Fruit fly (Drosophila melanogaster) whole organism, adult: ENCODE data around the gene cutlet.

Source experiments
- CG11617 ChIP-seq: fragments of 200-800 bp; sonication (Bioruptor generic); optimal IDR thresholded peaks from 2 replicates; lab custom pipeline; 2017; ENCODE audit warnings: mild to moderate bottlenecking, missing biosample characterization, missing genetic modification reagents, missing genetic modification characterization
- CG12768 ChIP-seq: fragments of 200-800 bp; sonication (Bioruptor generic); optimal IDR thresholded peaks from 2 replicates; lab custom pipeline; 2017; ENCODE audit warnings: missing biosample characterization, missing genetic modification characterization, mild to moderate bottlenecking, moderate library complexity, missing genetic modification reagents
- CG14711 ChIP-seq: fragments of 200-800 bp; sonication (Bioruptor generic); optimal IDR thresholded peaks from 2 replicates; lab custom pipeline; 2018; ENCODE audit warnings: missing biosample characterization, mild to moderate bottlenecking, missing genetic modification characterization, moderate library complexity
- CG33017 ChIP-seq: fragments of 200-800 bp; sonication (Bioruptor generic); optimal IDR thresholded peaks from 2 replicates; lab custom pipeline; 2018; ENCODE audit warnings: missing biosample characterization, mild to moderate bottlenecking, missing genetic modification characterization, moderate library complexity
- CG5204 ChIP-seq: fragments of 200-800 bp; sonication (Bioruptor generic); optimal IDR thresholded peaks from 2 replicates; lab custom pipeline; 2016; ENCODE audit warnings: missing biosample characterization, missing genetic modification characterization
- CG7101 ChIP-seq: fragments of 200-800 bp; sonication (Bioruptor generic); optimal IDR thresholded peaks from 2 replicates; lab custom pipeline; 2018; ENCODE audit warnings: missing biosample characterization, mild to moderate bottlenecking, missing genetic modification characterization, moderate library complexity
- Clk ChIP-seq: fragments of 200-800 bp; sonication (Bioruptor generic); optimal IDR thresholded peaks from 2 replicates; lab custom pipeline; 2017; ENCODE audit warnings: missing biosample characterization, missing genetic modification characterization
- kay ChIP-seq: fragments of 200-800 bp; sonication (Bioruptor generic); peaks from one replicate; lab custom pipeline; 2016; ENCODE audit warnings: missing biosample characterization, missing genetic modification characterization, borderline replicate concordance
- ovo ChIP-seq: fragments of 200-800 bp; sonication (Bioruptor generic); optimal IDR thresholded peaks from 2 replicates; lab custom pipeline; 2016; ENCODE audit warnings: missing biosample characterization, missing genetic modification characterization
- tj ChIP-seq: fragments of 200-800 bp; sonication (Bioruptor generic); optimal IDR thresholded peaks from 3 replicates; lab custom pipeline; 2017; ENCODE audit warnings: missing biosample characterization, mild to moderate bottlenecking, missing genetic modification characterization, moderate library complexity

DNA sequence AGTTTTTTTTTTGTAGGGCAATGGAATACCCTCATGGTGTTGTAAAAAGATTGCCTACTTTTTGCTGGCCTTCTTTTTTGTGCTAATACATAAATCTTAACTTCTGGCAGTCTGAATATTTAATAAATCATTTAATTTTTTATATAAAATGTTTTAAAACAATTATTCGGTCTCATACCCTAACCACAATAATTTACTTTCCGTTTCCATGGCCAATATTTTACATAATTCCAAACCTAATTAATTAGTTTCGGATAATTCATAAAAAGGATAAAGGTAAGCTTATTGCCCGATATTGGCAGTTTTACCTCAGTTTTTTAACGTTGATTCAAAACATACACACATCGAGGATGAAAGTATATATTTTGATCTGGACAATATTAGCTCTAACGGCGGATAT, 11.7 kb downstream of the cutlet start, which contains the start of gene CG42465:
- no peak for TF ChIP-seq CG14711 (tag; lab: Kevin White, UChicago)
- TF ChIP-seq CG7101 = no peak
- TF ChIP-seq Clk (GFP tag; lab: Kevin White, UChicago) = no peak
- no peak for TF ChIP-seq tj (GFP tag; lab: Kevin White, UChicago)
- no peak for TF ChIP-seq kay (GFP tag; lab: Kevin White, UChicago)
- no peak for TF ChIP-seq CG12768 (GFP tag; lab: Kevin White, UChicago)
- TF ChIP-seq CG11617 (GFP tag; lab: Kevin White, UChicago) = no peak
- no peak for TF ChIP-seq ovo (GFP tag; lab: Kevin White, UChicago)
- TF ChIP-seq CG33017 (tag; lab: Kevin White, UChicago) = no peak
- no peak for TF ChIP-seq CG5204 (GFP tag; lab: Kevin White, UChicago)
